Fruit fly (Drosophila melanogaster): ENCODE data around the gene Sugb.

Gene Sugb

dm6 chr3L:11717300-11717699 is 33.5 kb downstream of the Sugb start (continued):
- TF ChIP-seq CG4854 (GFP tag; optimal IDR thresholded peaks at IDR 0.05) = no peak

dm6 chr3L:11717993-11718392 is 34.2 kb downstream of the Sugb start:
- peak; percentile 95 for TF ChIP-seq CG13894 (tag; optimal IDR thresholded peaks at IDR 0.05)
- no peak for TF ChIP-seq HLH4C (GFP tag; IDR thresholded peaks at IDR 0.05; ENCODE audit: partially characterized antibody)
- TF ChIP-seq CG18011 (GFP tag; optimal IDR thresholded peaks at IDR 0.05) = peak; percentile 5
- TF ChIP-seq sens (GFP tag) = no peak
- TF ChIP-seq tna (GFP tag; IDR thresholded peaks at IDR 0.05; ENCODE audit: partially characterized antibody) = no peak
- no peak for TF ChIP-seq CG2712 (tag; optimal IDR thresholded peaks at IDR 0.05)
- peak; percentile 87 for TF ChIP-seq sd (tag; optimal IDR thresholded peaks at IDR 0.05)

DNA sequence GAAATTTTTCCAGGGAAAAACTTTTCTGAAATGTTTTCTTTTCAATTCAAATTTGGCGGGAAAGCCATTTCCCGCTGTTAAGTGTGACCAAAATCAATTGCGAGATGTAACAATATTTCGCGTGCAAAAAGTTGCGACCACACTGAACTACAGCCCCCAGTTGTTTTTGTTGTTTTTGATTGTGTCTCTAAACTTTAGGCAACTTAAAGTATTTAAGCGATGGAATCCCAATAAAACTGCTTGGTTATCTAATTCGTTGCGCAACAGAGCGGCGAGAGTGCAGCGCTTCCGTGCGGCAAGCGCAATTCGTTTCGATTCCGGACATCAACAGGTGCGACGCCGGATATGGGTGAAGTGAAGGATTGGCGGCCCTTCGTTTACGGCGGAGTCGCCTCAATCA is 37.0 kb downstream of the Sugb start, which contains the start of gene Bmcp:
Gene Bmcp (plus strand): TSS at position 155 of the 400 bp plus-strand sequence.
- TF ChIP-seq org-1 (GFP tag; optimal IDR thresholded peaks at IDR 0.05) = no peak
- TF ChIP-seq Nf-YB (GFP tag; optimal IDR thresholded peaks at IDR 0.05) = no peak
- TF ChIP-seq CG17328 (GFP tag; IDR thresholded peaks at IDR 0.05) = 0 out of 2 replicates have a peak, but pooled peaks have one; percentile 25
- TF ChIP-seq Pdp1 (GFP tag; optimal IDR thresholded peaks at IDR 0.05) = peak in 1 of 2 experiments; percentile 90
- peak; percentile 46 for TF ChIP-seq CG1603 (tag; optimal IDR thresholded peaks at IDR 0.05)
- peak; percentile 10 for TF ChIP-seq CG12391 (tag; optimal IDR thresholded peaks at IDR 0.05)
- TF ChIP-seq Awh (GFP tag; IDR thresholded peaks at IDR 0.05) = no peak
- TF ChIP-seq sisA (GFP tag; IDR thresholded peaks at IDR 0.05) = no peak
- TF ChIP-seq schlank (tag; optimal IDR thresholded peaks at IDR 0.05) = no peak
- TF ChIP-seq CG2129 (GFP tag; IDR thresholded peaks at IDR 0.05; ENCODE audit: partially characterized antibody) = no peak
- no peak for TF ChIP-seq fd64A (GFP tag; optimal IDR thresholded peaks at IDR 0.05)
- TF ChIP-seq CG7987 (GFP tag; optimal IDR thresholded peaks at IDR 0.05) = no peak
- TF ChIP-seq CG11504 (tag; optimal IDR thresholded peaks at IDR 0.05) = peak; percentile 30
- peak; percentile 20 for TF ChIP-seq grau (tag; optimal IDR thresholded peaks at IDR 0.05)
- TF ChIP-seq nmo (GFP tag; optimal IDR thresholded peaks at IDR 0.05) = peak; percentile 3
- TF ChIP-seq kah (GFP tag; optimal IDR thresholded peaks at IDR 0.05) = peak; percentile 96
- peak; percentile 35 for TF ChIP-seq Fer1 (GFP tag; optimal IDR thresholded peaks at IDR 0.05)
- TF ChIP-seq Mrtf (GFP tag; IDR thresholded peaks at IDR 0.05) = no peak
- TF ChIP-seq ken (GFP tag; IDR thresholded peaks at IDR 0.05) = no peak
- TF ChIP-seq trem (tag; optimal IDR thresholded peaks at IDR 0.05) = peak; percentile 29
- no peak for TF ChIP-seq CG12071 (GFP tag; optimal IDR thresholded peaks at IDR 0.05)
- TF ChIP-seq lov (optimal IDR thresholded peaks at IDR 0.05) = no peak
- 0 out of 3 replicates have a peak, but pooled peaks have one; percentile 63 for TF ChIP-seq lov (GFP tag; IDR thresholded peaks at IDR 0.05)
- TF ChIP-seq Eip74EF (GFP tag; optimal IDR thresholded peaks at IDR 0.05) = no peak
- TF ChIP-seq inv (GFP tag; IDR thresholded peaks at IDR 0.05; ENCODE audit: partially characterized antibody) = no peak
- peak; percentile 21 for TF ChIP-seq CG17912 (GFP tag; optimal IDR thresholded peaks at IDR 0.05)
- TF ChIP-seq corto (GFP tag; optimal IDR thresholded peaks at IDR 0.05) = no peak
- TF ChIP-seq CG10431 (GFP tag; optimal IDR thresholded peaks at IDR 0.05) = no peak
- peak; percentile 65 for TF ChIP-seq pzg (GFP tag; optimal IDR thresholded peaks at IDR 0.05)
- TF ChIP-seq sna (GFP tag; IDR thresholded peaks at IDR 0.05; ENCODE audit: partially characterized antibody) = 0 out of 2 replicates have a peak, but pooled peaks have one; percentile 30
- TF ChIP-seq CG18599 (GFP tag; optimal IDR thresholded peaks at IDR 0.05) = peak; percentile 7
- peak; percentile 47; the same call in 1 of the 3 replicates for TF ChIP-seq CG34422 (GFP tag; IDR thresholded peaks at IDR 0.05)
- no peak for TF ChIP-seq lmd (GFP tag; IDR thresholded peaks at IDR 0.05)
- TF ChIP-seq B-H2 (GFP tag; optimal IDR thresholded peaks at IDR 0.05) = peak; percentile 27
- TF ChIP-seq CG16779 (GFP tag; IDR thresholded peaks at IDR 0.05) = no peak
- TF ChIP-seq scrt (GFP tag; optimal IDR thresholded peaks at IDR 0.05) = peak; percentile 81
- TF ChIP-seq unc-4 (GFP tag; IDR thresholded peaks at IDR 0.05; ENCODE audit: partially characterized antibody) = peak; percentile 37; the same call in 1 of the 2 replicates
- TF ChIP-seq CG14710 (tag; optimal IDR thresholded peaks at IDR 0.05) = peak; percentile 30

Measured in whole organism, embryonic.